Worm (Caenorhabditis elegans): ENCODE data around the gene ZK896.1.
"Not testable (repeated sequence)": the region's sequence is repeated elsewhere in the genome, so short reads cannot be mapped to it uniquely, and the experiment has no call there.

Gene ZK896.1

ce11 chrIV:12875260-12875659 lies at the start of gene ZK896.1:
Gene ZK896.1 (minus strand): TSS chrIV:12875360.
- not testable (repeated sequence) for TF ChIP-seq nhr-42 (GFP tag; IDR thresholded peaks at IDR 0.05); skn-1 (tag; optimal IDR thresholded peaks at IDR 0.05); cey-2 (tag; optimal IDR thresholded peaks at IDR 0.05; ENCODE audit: borderline replicate concordance, insufficient read depth)

ce11 chrIV:12924332-12924731 lies 49.2 kb upstream of the ZK896.1 start, which contains the start of gene srlf-4:
Gene srlf-4 (minus strand): TSS chrIV:12924432.
- TF ChIP-seq aha-1 (tag) (no peak), ceh-62 (tag; optimal IDR thresholded peaks at IDR 0.05) (no peak), php-3 (GFP tag; IDR thresholded peaks at IDR 0.05) (no peak), F44E2.7 (GFP tag; IDR thresholded peaks at IDR 0.05) (no peak), hlh-11 (tag; optimal IDR thresholded peaks at IDR 0.05) (no peak), ctbp-1 (GFP tag; IDR thresholded peaks at IDR 0.05) (no peak), zfp-2 (tag; optimal IDR thresholded peaks at IDR 0.05) (no peak), ceh-82 (tag; optimal IDR thresholded peaks at IDR 0.05) (no peak), fkh-10 (GFP tag; optimal IDR thresholded peaks at IDR 0.05) (no peak), set-16 (GFP tag; IDR thresholded peaks at IDR 0.05) (no peak), dmd-6 (GFP tag; IDR thresholded peaks at IDR 0.05) (no peak), nhr-111 (GFP tag; optimal IDR thresholded peaks at IDR 0.05) (no peak), madf-9 (GFP tag; conservative IDR thresholded peaks at IDR 0.05) (no peak), sdz-12 (GFP tag; optimal IDR thresholded peaks at IDR 0.05) (no peak), lir-3 (tag; optimal IDR thresholded peaks at IDR 0.05) (no peak), egl-27 (tag; optimal IDR thresholded peaks at IDR 0.05) (no peak), nhr-28 (tag; optimal IDR thresholded peaks at IDR 0.05) (no peak)

ce11 chrIV:12921027-12921426 lies 45.9 kb upstream of the ZK896.1 start, which contains the start of gene C32H11.4:
Gene C32H11.4 (plus strand): TSS chrIV:12921264.
- no peak for TF ChIP-seq mxl-3 (GFP tag; optimal IDR thresholded peaks at IDR 0.05)
- no peak for TF ChIP-seq lin-29 (GFP tag; IDR thresholded peaks at IDR 0.05)
- no peak for TF ChIP-seq fkh-10 (GFP tag; optimal IDR thresholded peaks at IDR 0.05)
- no peak for TF ChIP-seq F44E2.7 (GFP tag; IDR thresholded peaks at IDR 0.05)
- TF ChIP-seq aha-1 (tag): no peak
- TF ChIP-seq nhr-6 (tag; optimal IDR thresholded peaks at IDR 0.05): no peak
- TF ChIP-seq mes-2 (tag; optimal IDR thresholded peaks at IDR 0.05; ENCODE audit: poor library complexity, severe bottlenecking): no peak
- TF ChIP-seq dpl-1 (GFP tag; optimal IDR thresholded peaks at IDR 0.05): no peak
- TF ChIP-seq attf-4 (tag; optimal IDR thresholded peaks at IDR 0.05): no peak
- no peak for TF ChIP-seq zip-2 (tag; optimal IDR thresholded peaks at IDR 0.05)
- no peak for TF ChIP-seq daf-16 (GFP tag; optimal IDR thresholded peaks at IDR 0.05)
- peak; percentile 64 for TF ChIP-seq daf-16 (tag; optimal IDR thresholded peaks at IDR 0.05)
- TF ChIP-seq nhr-41 (GFP tag; IDR thresholded peaks at IDR 0.05): no peak
- TF ChIP-seq nhr-237 (tag; optimal IDR thresholded peaks at IDR 0.05): no peak
- TF ChIP-seq dmd-6 (GFP tag; IDR thresholded peaks at IDR 0.05): peak; percentile 82
- no peak for TF ChIP-seq ZK337.2 (GFP tag; IDR thresholded peaks at IDR 0.05)
- no peak for TF ChIP-seq ceh-82 (tag; optimal IDR thresholded peaks at IDR 0.05)
- no peak for TF ChIP-seq dmd-8 (GFP tag; IDR thresholded peaks at IDR 0.05)
- no peak for TF ChIP-seq R02D3.7 (tag; optimal IDR thresholded peaks at IDR 0.05)
- peak; percentile 8 for TF ChIP-seq nhr-28 (tag; optimal IDR thresholded peaks at IDR 0.05)
- TF ChIP-seq hlh-11 (tag; optimal IDR thresholded peaks at IDR 0.05): peak; percentile 46
- TF ChIP-seq lim-7 (GFP tag; IDR thresholded peaks at IDR 0.05): no peak
- peak; percentile 73 for TF ChIP-seq pqm-1 (tag; optimal IDR thresholded peaks at IDR 0.05)
- peak; percentile 67 for TF ChIP-seq nhr-48 (tag; optimal IDR thresholded peaks at IDR 0.05)
- peak; percentile 69 for TF ChIP-seq php-3 (GFP tag; IDR thresholded peaks at IDR 0.05)
- no peak for TF ChIP-seq duxl-1 (tag; optimal IDR thresholded peaks at IDR 0.05; ENCODE audit: poor library complexity)
- no peak for TF ChIP-seq ctbp-1 (GFP tag; IDR thresholded peaks at IDR 0.05)

Data from whole organism, L4 larva.